Fruit fly (Drosophila melanogaster) ovary, adult (tissue): ENCODE data around the gene CG45049.

Experiments used
- CG17801 ChIP-seq: fragments of 200-800 bp; optimal IDR thresholded peaks from 2 replicates; lab custom pipeline; 2019; ENCODE audit warnings: missing biosample characterization, mild to moderate bottlenecking, missing genetic modification characterization, moderate library complexity; ENCODE audit not compliant: partially characterized antibody

The CG45049 gene

dm6 chr3R:22771670-22772069 lies 44.9 kb downstream of the CG45049 start, which contains the start of gene CG43095:
CG43095 (minus strand) TSS chr3R:22771770.
- TF ChIP-seq CG17801 (GFP tag; lab: Kevin White, UChicago): no peak

- TF ChIP-seq CG17801 (GFP tag; lab: Kevin White, UChicago): no peak
Observed at dm6 chr3R:22776457-22776856, 49.7 kb downstream of the CG45049 start.

- no peak for TF ChIP-seq CG17801 (GFP tag; lab: Kevin White, UChicago)
Observed at dm6 chr3R:22780135-22780534, 53.4 kb downstream of the CG45049 start.

- peak; percentile 75 for TF ChIP-seq CG17801 (GFP tag; lab: Kevin White, UChicago)
Observed at dm6 chr3R:22781412-22781811, 54.6 kb downstream of the CG45049 start.
